Fruit fly (Drosophila melanogaster) whole organism, adult: Measurements from ENCODE around the gene CG12402.

Experiments used
- CG11617 ChIP-seq: fragments of 200-800 bp; sonication (Bioruptor generic); optimal IDR thresholded peaks from 2 replicates; lab custom pipeline; 2017; ENCODE audit warnings: mild to moderate bottlenecking, missing biosample characterization, missing genetic modification reagents, missing genetic modification characterization
- CG12768 ChIP-seq: fragments of 200-800 bp; sonication (Bioruptor generic); optimal IDR thresholded peaks from 2 replicates; lab custom pipeline; 2017; ENCODE audit warnings: missing biosample characterization, missing genetic modification characterization, mild to moderate bottlenecking, moderate library complexity, missing genetic modification reagents
- CG1620 ChIP-seq: fragments of 200-800 bp; sonication (Bioruptor generic); optimal IDR thresholded peaks from 2 replicates; lab custom pipeline; 2016; ENCODE audit warnings: missing biosample characterization, missing genetic modification characterization
- CG7045 ChIP-seq: fragments of 200-800 bp; sonication (Bioruptor generic); optimal IDR thresholded peaks from 2 replicates; lab custom pipeline; 2017; ENCODE audit warnings: missing biosample characterization, mild to moderate bottlenecking, missing genetic modification characterization
- CG7101 ChIP-seq: fragments of 200-800 bp; sonication (Bioruptor generic); optimal IDR thresholded peaks from 2 replicates; lab custom pipeline; 2018; ENCODE audit warnings: missing biosample characterization, mild to moderate bottlenecking, missing genetic modification characterization, moderate library complexity
- Crg-1 ChIP-seq: fragments of 200-800 bp; sonication (Bioruptor generic); optimal IDR thresholded peaks from 2 replicates; lab custom pipeline; 2016; ENCODE audit warnings: missing biosample characterization, missing genetic modification characterization
- Mnt ChIP-seq: fragments of 200-800 bp; sonication (Bioruptor generic); optimal IDR thresholded peaks from 2 replicates; lab custom pipeline; 2016; ENCODE audit warnings: missing biosample characterization, mild to moderate bottlenecking, missing genetic modification characterization
- bab1 ChIP-seq: fragments of 200-800 bp; sonication (Bioruptor generic); optimal IDR thresholded peaks from 3 replicates; lab custom pipeline; 2019; ENCODE audit warnings: missing biosample characterization, mild to moderate bottlenecking, missing genetic modification characterization, moderate library complexity
- cic ChIP-seq: fragments of 200-800 bp; sonication (Bioruptor generic); optimal IDR thresholded peaks from 2 replicates; lab custom pipeline; 2017; ENCODE audit warnings: missing biosample characterization, mild to moderate bottlenecking, missing genetic modification characterization, moderate library complexity
- cnc ChIP-seq, 2 experiments: fragments of >200 bp; optimal IDR thresholded peaks; 2 replicates each; lab custom pipeline; 2017
- tj ChIP-seq: fragments of 200-800 bp; sonication (Bioruptor generic); optimal IDR thresholded peaks from 3 replicates; lab custom pipeline; 2017; ENCODE audit warnings: missing biosample characterization, mild to moderate bottlenecking, missing genetic modification characterization, moderate library complexity

DNA sequence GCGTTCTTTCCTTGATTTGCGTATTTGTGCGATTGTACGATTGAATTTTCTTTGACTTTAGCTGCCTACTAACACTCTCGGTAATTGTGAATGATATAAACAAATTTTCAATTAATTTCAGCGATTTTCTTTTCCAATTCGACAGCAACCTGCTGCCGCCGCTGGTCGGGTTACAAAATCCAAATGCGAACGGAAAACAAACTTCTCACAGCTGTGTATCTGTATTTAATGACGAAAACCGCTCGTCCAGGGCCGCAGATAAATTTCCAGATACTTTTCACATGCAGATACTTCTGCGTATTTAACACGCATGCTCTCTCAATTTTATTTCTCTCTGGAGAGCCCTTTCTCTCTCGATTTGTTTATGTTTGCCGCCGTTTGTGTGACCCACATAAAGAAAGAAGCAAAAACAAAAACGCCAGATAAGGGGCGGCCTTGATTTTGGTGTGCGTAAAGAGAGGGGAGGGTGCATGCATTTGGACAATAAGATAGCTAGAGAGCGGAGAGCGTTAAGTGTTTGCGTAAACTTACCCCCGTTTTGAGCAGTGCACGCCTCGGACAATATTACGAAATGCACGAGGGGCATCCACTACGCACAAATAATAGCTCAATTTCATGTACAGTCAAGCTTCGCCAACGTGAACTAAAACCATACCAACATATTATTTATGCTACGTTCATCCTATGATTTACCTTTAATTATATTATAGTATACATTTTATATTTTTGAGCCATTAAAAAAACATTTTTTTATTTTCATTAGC, at the start of gene CG12402:
- TF ChIP-seq Mnt: no peak
- no peak for TF ChIP-seq tj (GFP tag; lab: Kevin White, UChicago)
- TF ChIP-seq CG12768 (GFP tag; lab: Kevin White, UChicago): no peak
- no peak for TF ChIP-seq CG11617
- TF ChIP-seq CG7101: no peak
- TF ChIP-seq bab1: no peak
- TF ChIP-seq CG7045 (GFP tag; lab: Kevin White, UChicago): peak; percentile 41
- no peak for TF ChIP-seq cnc (optimal IDR thresholded peaks at IDR 0.05; lab: Kevin White, UChicago)
- peak; percentile 3 for TF ChIP-seq cic (GFP tag; lab: Kevin White, UChicago)
- no peak for TF ChIP-seq CG1620 (GFP tag; lab: Kevin White, UChicago)
- TF ChIP-seq Crg-1 (GFP tag; lab: Kevin White, UChicago): no peak
